Fruit fly (Drosophila melanogaster) whole organism, embryonic: ENCODE measurements around the gene CG5568.

Experiments
- Atf6 ChIP-seq: fragments of 200-800 bp; sonication (Bioruptor generic); IDR thresholded peaks from 2 replicates; pipeline ENCODE4 v1.3.6; 2022; ENCODE audit warnings: missing biosample characterization, missing genetic modification characterization
- BtbVII ChIP-seq: fragments of 200-800 bp; sonication (Bioruptor generic); optimal IDR thresholded peaks from 3 replicates; lab custom pipeline; 2017; ENCODE audit warnings: missing biosample characterization, mild to moderate bottlenecking, missing genetic modification characterization
- CG10267 ChIP-seq: fragments of 200-800 bp; sonication (Bioruptor generic); optimal IDR thresholded peaks from 2 replicates; lab custom pipeline; 2018; ENCODE audit warnings: missing biosample characterization, mild to moderate bottlenecking, missing genetic modification characterization, moderate library complexity
- CG10366 ChIP-seq: fragments of 200-800 bp; sonication (Bioruptor generic); IDR thresholded peaks from 2 replicates; pipeline ENCODE4 v1.3.6; 2022; ENCODE audit warnings: missing biosample characterization, missing genetic modification characterization
- CG10959 ChIP-seq: fragments of 200-800 bp; sonication (Bioruptor generic); IDR thresholded peaks from 2 replicates; pipeline ENCODE4 v1.3.6; 2022; ENCODE audit warnings: missing biosample characterization, missing genetic modification characterization
- CG12219 ChIP-seq: fragments of 200-800 bp; sonication (Bioruptor generic); optimal IDR thresholded peaks from 3 replicates; lab custom pipeline; 2018; ENCODE audit warnings: missing biosample characterization, mild to moderate bottlenecking, missing genetic modification characterization
- CG12744 ChIP-seq: fragments of 200-800 bp; sonication (Bioruptor generic); optimal IDR thresholded peaks from 2 replicates; lab custom pipeline; 2016; ENCODE audit warnings: missing biosample characterization, missing genetic modification characterization
- CG15269 ChIP-seq: fragments of 200-800 bp; sonication (Bioruptor generic); optimal IDR thresholded peaks from 2 replicates; lab custom pipeline; 2018; ENCODE audit warnings: missing biosample characterization, mild to moderate bottlenecking, missing genetic modification characterization, moderate library complexity
- CG1647 ChIP-seq: fragments of 200-800 bp; sonication (Bioruptor generic); optimal IDR thresholded peaks from 3 replicates; lab custom pipeline; 2016; ENCODE audit warnings: missing biosample characterization, missing genetic modification characterization
- CG17361 ChIP-seq: fragments of 200-800 bp; sonication (Bioruptor generic); IDR thresholded peaks from 3 replicates; pipeline ENCODE4 v1.3.6; 2022; ENCODE audit warnings: missing biosample characterization, missing genetic modification characterization
- CG17568 ChIP-seq: fragments of 200-800 bp; sonication (Bioruptor generic); optimal IDR thresholded peaks from 2 replicates; lab custom pipeline; 2018; ENCODE audit warnings: missing biosample characterization, mild to moderate bottlenecking, missing genetic modification characterization, moderate library complexity
- CG18476 ChIP-seq: fragments of 200-800 bp; sonication (Bioruptor generic); optimal IDR thresholded peaks from 2 replicates; lab custom pipeline; 2016; ENCODE audit warnings: missing biosample characterization, mild to moderate bottlenecking, missing genetic modification characterization
- CG31224 ChIP-seq: fragments of 200-800 bp; sonication (Bioruptor generic); IDR thresholded peaks from 2 replicates; pipeline ENCODE4 v1.3.6; 2022; ENCODE audit warnings: missing biosample characterization, missing genetic modification characterization
- CG34422 ChIP-seq: fragments of 200-800 bp; sonication (Bioruptor generic); IDR thresholded peaks from 3 replicates; pipeline ENCODE4 v1.3.6; 2022; ENCODE audit warnings: missing biosample characterization, missing genetic modification characterization
- CG5180 ChIP-seq: fragments of 200-800 bp; sonication (Bioruptor generic); optimal IDR thresholded peaks from 3 replicates; lab custom pipeline; 2017; ENCODE audit warnings: missing biosample characterization, missing genetic modification characterization, mild to moderate bottlenecking, moderate library complexity, missing genetic modification reagents
- CG6813 ChIP-seq: fragments of 200-800 bp; sonication (Bioruptor generic); optimal IDR thresholded peaks from 2 replicates; lab custom pipeline; 2017; ENCODE audit warnings: missing biosample characterization, missing genetic modification characterization, mild to moderate bottlenecking, moderate library complexity, missing genetic modification reagents
- CG7556 ChIP-seq: fragments of 200-800 bp; sonication (Bioruptor generic); optimal IDR thresholded peaks from 2 replicates; lab custom pipeline; 2017; ENCODE audit warnings: missing biosample characterization, mild to moderate bottlenecking, missing genetic modification characterization
- CoRest ChIP-seq: fragments of 200-800 bp; sonication (Bioruptor generic); optimal IDR thresholded peaks from 3 replicates; lab custom pipeline; 2018; ENCODE audit warnings: missing biosample characterization, mild to moderate bottlenecking, missing genetic modification characterization, moderate library complexity
- D19B ChIP-seq: fragments of 200-800 bp; sonication (Bioruptor generic); optimal IDR thresholded peaks from 2 replicates; lab custom pipeline; 2017; ENCODE audit warnings: missing biosample characterization, mild to moderate bottlenecking, missing genetic modification characterization
- Deaf1 ChIP-seq: fragments of 200-800 bp; optimal IDR thresholded peaks from 3 replicates; lab custom pipeline; 2019; ENCODE audit warnings: missing biosample characterization, mild to moderate bottlenecking, missing genetic modification characterization, moderate library complexity
- Hey ChIP-seq: fragments of 200-800 bp; sonication (Bioruptor generic); optimal IDR thresholded peaks from 3 replicates; lab custom pipeline; 2018; ENCODE audit warnings: missing biosample characterization, mild to moderate bottlenecking, missing genetic modification characterization
- Mes4 ChIP-seq: fragments of 200-800 bp; sonication (Bioruptor generic); optimal IDR thresholded peaks from 2 replicates; lab custom pipeline; 2016; ENCODE audit warnings: missing biosample characterization, missing genetic modification characterization
- Pdp1 ChIP-seq, 2 experiments: fragments of 200-800 bp; sonication (Bioruptor generic); optimal IDR thresholded peaks; 3 replicates each; lab custom pipeline; 2016; ENCODE audit warnings: missing biosample characterization in 2 of 2, missing genetic modification characterization in 2 of 2, mild to moderate bottlenecking in 1 of 2, moderate library complexity in 1 of 2
- Rx ChIP-seq: fragments of 200-800 bp; sonication (Bioruptor generic); IDR thresholded peaks from 2 replicates; pipeline ENCODE4 v1.3.6; 2022; ENCODE audit warnings: missing biosample characterization, missing genetic modification characterization
- Spps ChIP-seq: fragments of 200-800 bp; sonication (Bioruptor generic); optimal IDR thresholded peaks from 2 replicates; lab custom pipeline; 2018; ENCODE audit warnings: missing biosample characterization, mild to moderate bottlenecking, missing genetic modification characterization
- bab2 ChIP-seq: fragments of 200-800 bp; sonication (Bioruptor generic); optimal IDR thresholded peaks from 2 replicates; lab custom pipeline; 2016; ENCODE audit warnings: missing biosample characterization, missing genetic modification characterization
- chn ChIP-seq: fragments of 200-800 bp; sonication (Bioruptor generic); optimal IDR thresholded peaks from 2 replicates; lab custom pipeline; 2016; ENCODE audit warnings: missing biosample characterization, missing genetic modification characterization
- danr ChIP-seq: fragments of 200-800 bp; sonication (Bioruptor generic); IDR thresholded peaks from 2 replicates; pipeline ENCODE4 v1.3.6; 2022; ENCODE audit warnings: missing biosample characterization, missing genetic modification characterization
- dysf ChIP-seq: fragments of 200-800 bp; sonication (Bioruptor generic); IDR thresholded peaks from 3 replicates; pipeline ENCODE4 v1.3.6; 2022; ENCODE audit warnings: missing biosample characterization, missing genetic modification characterization
- gsb ChIP-seq: fragments of 200-800 bp; sonication (Bioruptor generic); IDR thresholded peaks from 2 replicates; pipeline ENCODE4 v1.3.6; 2022; ENCODE audit warnings: missing biosample characterization, missing genetic modification characterization
- gsb-n ChIP-seq: fragments of 200-800 bp; sonication (Bioruptor generic); optimal IDR thresholded peaks from 3 replicates; lab custom pipeline; 2018; ENCODE audit warnings: missing biosample characterization, mild to moderate bottlenecking, missing genetic modification characterization
- gt ChIP-seq: fragments of 200-800 bp; sonication (Bioruptor generic); IDR thresholded peaks from 2 replicates; pipeline ENCODE4 v1.3.6; 2022; ENCODE audit warnings: missing biosample characterization, missing genetic modification characterization
- insv ChIP-seq, 2 experiments: fragments of 200-800 bp; sonication (Bioruptor generic); optimal IDR thresholded peaks; 3 replicates each; lab custom pipeline; 2016 to 2018; ENCODE audit warnings: missing biosample characterization in 2 of 2, missing genetic modification characterization in 2 of 2
- lbe ChIP-seq: fragments of 200-800 bp; sonication (Bioruptor generic); optimal IDR thresholded peaks from 2 replicates; lab custom pipeline; 2016; ENCODE audit warnings: missing biosample characterization, mild to moderate bottlenecking, missing genetic modification characterization
- maf-S ChIP-seq: fragments of 200-800 bp; sonication (Bioruptor generic); optimal IDR thresholded peaks from 2 replicates; lab custom pipeline; 2016; ENCODE audit warnings: missing biosample characterization, missing genetic modification characterization
- oc ChIP-seq: fragments of 200-800 bp; sonication (Bioruptor generic); optimal IDR thresholded peaks from 2 replicates; lab custom pipeline; 2018; ENCODE audit warnings: missing biosample characterization, mild to moderate bottlenecking, missing genetic modification characterization, moderate library complexity
- pros ChIP-seq: fragments of 200-800 bp; sonication (Bioruptor generic); optimal IDR thresholded peaks from 3 replicates; lab custom pipeline; 2019; ENCODE audit warnings: missing biosample characterization, mild to moderate bottlenecking, missing genetic modification characterization, moderate library complexity
- sim ChIP-seq: fragments of 200-800 bp; sonication (Bioruptor generic); IDR thresholded peaks from 2 replicates; pipeline ENCODE4 v1.3.6; 2022; ENCODE audit warnings: missing biosample characterization, missing genetic modification characterization
- so ChIP-seq: fragments of 200-800 bp; sonication (Bioruptor generic); IDR thresholded peaks from 3 replicates; pipeline ENCODE4 v1.3.6; 2022; ENCODE audit warnings: missing biosample characterization, missing genetic modification characterization
- sqz ChIP-seq: fragments of 200-800 bp; sonication (Bioruptor generic); optimal IDR thresholded peaks from 3 replicates; lab custom pipeline; 2018; ENCODE audit warnings: missing biosample characterization, mild to moderate bottlenecking, missing genetic modification characterization
- stc ChIP-seq: fragments of 200-800 bp; sonication (Bioruptor generic); IDR thresholded peaks from 2 replicates; pipeline ENCODE4 v1.3.6; 2022; ENCODE audit warnings: missing biosample characterization, missing genetic modification characterization
- tap ChIP-seq: fragments of 200-800 bp; optimal IDR thresholded peaks from 3 replicates; lab custom pipeline; 2019; ENCODE audit warnings: missing biosample characterization, mild to moderate bottlenecking, missing genetic modification characterization, moderate library complexity
- unpg ChIP-seq: fragments of 200-800 bp; sonication (Bioruptor generic); optimal IDR thresholded peaks from 3 replicates; lab custom pipeline; 2018; ENCODE audit warnings: missing biosample characterization, mild to moderate bottlenecking, missing genetic modification characterization, moderate library complexity
- z ChIP-seq: fragments of 200-800 bp; sonication (Bioruptor generic); IDR thresholded peaks from 3 replicates; pipeline ENCODE4 v1.3.6; 2022; ENCODE audit warnings: missing biosample characterization, missing genetic modification characterization

The CG5568 gene

DNA sequence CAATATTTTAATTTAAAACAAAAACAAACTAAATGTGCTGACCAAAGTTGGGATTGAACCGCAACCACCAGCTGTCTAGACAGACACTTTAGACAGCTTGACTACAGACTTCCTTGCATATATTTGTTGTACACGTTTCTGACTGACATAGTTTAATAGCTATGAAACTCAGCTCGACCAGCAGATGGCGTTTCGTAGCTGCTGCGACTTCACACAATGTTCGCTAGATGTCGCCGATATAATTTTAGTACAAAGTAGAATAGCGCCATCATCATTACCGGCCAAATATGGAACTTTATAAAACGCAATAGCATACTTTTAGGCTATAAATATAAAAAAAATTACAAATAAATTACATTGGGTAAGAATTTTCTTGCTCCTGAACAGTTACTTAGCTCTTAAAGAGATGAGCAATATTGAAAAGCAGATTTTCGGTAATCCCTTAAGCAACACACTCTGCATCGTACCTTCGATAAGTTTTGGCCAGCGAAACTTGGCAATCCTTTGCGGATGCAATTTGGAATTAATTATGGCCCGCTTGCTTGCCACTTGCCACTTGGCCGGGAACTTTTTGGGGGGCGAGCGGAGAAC lies 1.6 kb upstream of the CG5568 start (continued):
- TF ChIP-seq Rx = peak; percentile 66
- peak in 1 of 2 experiments; percentile 70 for TF ChIP-seq insv (GFP tag; optimal IDR thresholded peaks at IDR 0.05; lab: Kevin White, UChicago)
- TF ChIP-seq sqz (GFP tag; lab: Kevin White, UChicago) = no peak
- peak; percentile 54 for TF ChIP-seq unpg (GFP tag; lab: Kevin White, UChicago)
- peak; percentile 27 for TF ChIP-seq CG1647 (GFP tag; lab: Kevin White, UChicago)
- TF ChIP-seq CG15269 (tag; lab: Kevin White, UChicago) = peak; percentile 54
- TF ChIP-seq maf-S (GFP tag; lab: Kevin White, UChicago) = no peak
- peak in 1 of 2 experiments; percentile 28 for TF ChIP-seq Pdp1 (GFP tag; optimal IDR thresholded peaks at IDR 0.05; lab: Kevin White, UChicago)
- TF ChIP-seq gsb = peak; percentile 58
- peak; percentile 51; the same call in 1 of the 3 replicates for TF ChIP-seq so
- peak; percentile 51 for TF ChIP-seq Deaf1 (tag; lab: Kevin White, UChicago)
- TF ChIP-seq oc (tag; lab: Kevin White, UChicago) = no peak
- TF ChIP-seq Atf6 (GFP tag; lab: Robert Waterston, UW) = 0 out of 2 replicates have a peak, but pooled peaks have one; percentile 21
- peak; percentile 68 for TF ChIP-seq CoRest (tag; lab: Kevin White, UChicago)
- no peak for TF ChIP-seq D19B
- no peak for TF ChIP-seq lbe (GFP tag; lab: Kevin White, UChicago)
- peak; percentile 35 for TF ChIP-seq BtbVII (GFP tag; lab: Kevin White, UChicago)
- peak; percentile 61 for TF ChIP-seq bab2 (GFP tag; lab: Kevin White, UChicago)

DNA sequence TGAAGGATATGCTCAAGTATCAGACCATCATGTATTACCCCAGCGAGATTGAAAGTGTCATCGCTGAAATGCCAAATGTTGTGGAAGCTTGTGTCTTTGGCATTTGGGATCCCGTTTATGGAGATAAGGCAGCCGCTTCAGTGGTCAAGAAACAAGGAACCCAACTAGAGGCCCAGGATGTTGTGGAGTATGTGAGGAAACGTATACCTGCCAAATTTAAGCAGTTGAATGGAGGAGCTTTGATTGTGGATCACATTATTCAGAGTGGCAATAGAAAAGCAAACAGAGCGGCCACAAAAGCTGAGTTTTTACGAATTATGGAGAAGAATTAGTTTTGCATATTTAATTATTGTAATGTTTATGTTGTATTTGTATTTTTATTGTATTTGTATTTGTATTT lies 1.7 kb downstream of the CG5568 start, which contains the start of gene CG18586:
CG18586 (plus strand) TSS at position 301 of the 400 bp plus-strand sequence.
- TF ChIP-seq CG10267 (tag; lab: Kevin White, UChicago) (no peak), gsb-n (tag; lab: Kevin White, UChicago) (no peak), Hey (tag; lab: Kevin White, UChicago) (no peak), CG34422 (GFP tag; lab: Robert Waterston, UW) (no peak), gt (GFP tag; lab: Robert Waterston, UW) (no peak), chn (no peak), dysf (GFP tag; lab: Robert Waterston, UW) (no peak), CG12744 (GFP tag; lab: Kevin White, UChicago) (no peak), oc (tag; lab: Kevin White, UChicago) (no peak), sim (GFP tag; lab: Robert Waterston, UW) (no peak), CG10959 (GFP tag; lab: Robert Waterston, UW) (no peak), stc (no peak), CG12219 (GFP tag; lab: Kevin White, UChicago) (no peak), CG31224 (GFP tag; lab: Robert Waterston, UW) (no peak), Spps (tag; lab: Kevin White, UChicago) (no peak), CG17568 (GFP tag; lab: Kevin White, UChicago) (no peak), CG7556 (GFP tag; lab: Kevin White, UChicago) (no peak)

DNA sequence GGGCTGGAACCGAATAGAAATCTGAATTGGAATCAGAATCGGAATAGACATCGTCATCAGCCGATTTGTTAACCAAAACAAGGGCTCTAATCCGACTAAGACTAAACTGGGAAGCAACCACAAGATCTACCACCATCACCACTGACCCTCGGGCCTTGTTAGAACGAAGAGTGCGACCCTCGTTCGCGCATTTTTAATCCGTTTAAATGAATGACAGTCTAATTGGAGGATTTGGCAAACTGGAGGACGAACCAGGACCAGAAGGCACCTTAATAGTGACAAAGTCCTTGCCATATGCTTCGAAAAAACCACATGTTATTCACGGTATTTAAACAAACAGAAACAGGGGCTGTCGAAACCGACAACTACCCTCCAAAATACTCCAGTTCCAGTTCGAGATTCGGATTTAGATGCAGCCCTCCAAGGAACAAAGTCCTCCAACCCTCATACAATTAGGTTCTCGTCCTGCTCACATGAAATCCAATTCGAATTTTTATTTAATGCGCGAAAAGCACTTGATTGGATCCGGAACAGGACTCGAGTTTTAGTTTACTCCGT lies 7.5 kb downstream of the CG5568 start:
- TF ChIP-seq insv (GFP tag; optimal IDR thresholded peaks at IDR 0.05; lab: Kevin White, UChicago) = peak in 1 of 2 experiments; percentile 92
- TF ChIP-seq tap (tag; lab: Kevin White, UChicago) = peak; percentile 51
- TF ChIP-seq CG10366 (GFP tag; lab: Robert Waterston, UW) = no peak
- TF ChIP-seq z (GFP tag; lab: Robert Waterston, UW) = no peak
- TF ChIP-seq CG6813 (GFP tag; lab: Kevin White, UChicago) = no peak
- TF ChIP-seq CG18476 (GFP tag; lab: Kevin White, UChicago) = peak; percentile 18
- no peak for TF ChIP-seq Mes4
- no peak for TF ChIP-seq CG17361 (GFP tag; lab: Robert Waterston, UW)
- no peak for TF ChIP-seq danr (GFP tag; lab: Robert Waterston, UW)
- TF ChIP-seq oc (tag; lab: Kevin White, UChicago) = peak; percentile 43
- peak; percentile 69 for TF ChIP-seq pros (GFP tag; lab: Kevin White, UChicago)
- TF ChIP-seq CG5180 (GFP tag; lab: Kevin White, UChicago) = no peak
- peak; percentile 61 for TF ChIP-seq gsb-n (tag; lab: Kevin White, UChicago)
- TF ChIP-seq Rx = no peak
